Worm (Caenorhabditis elegans) whole organism, young adult: Measurements from ENCODE around the gene pen-2.

Source experiments
- C17E4.6 ChIP-seq: fragments of 200-800 bp; sonication (Bioruptor generic); IDR thresholded peaks from 2 replicates; pipeline ENCODE4 v1.3.6; 2022; ENCODE audit warnings: missing genetic modification reagents, missing genetic modification characterization, missing compliant biosample characterization
- D2030.7 ChIP-seq: fragments of 200-800 bp; sonication (Bioruptor generic); IDR thresholded peaks from 2 replicates; pipeline ENCODE4 v1.3.6; 2022; ENCODE audit warnings: missing genetic modification reagents, missing genetic modification characterization, missing compliant biosample characterization
- F22D6.2 ChIP-seq: sonication (generic microtip); optimal IDR thresholded peaks from 2 replicates; lab custom pipeline; 2016; ENCODE audit warnings: mild to moderate bottlenecking, missing genetic modification characterization, missing compliant biosample characterization
- F23B12.7 ChIP-seq: sonication (generic microtip); optimal IDR thresholded peaks from 2 replicates; lab custom pipeline; 2017; ENCODE audit warnings: missing genetic modification characterization, mild to moderate bottlenecking, missing compliant biosample characterization, antibody characterized with exemption, moderate library complexity; ENCODE audit not compliant: insufficient read depth
- F49E8.2 ChIP-seq: sonication (generic microtip); optimal IDR thresholded peaks from 3 replicates; lab custom pipeline; 2017; ENCODE audit warnings: missing genetic modification characterization, mild to moderate bottlenecking, missing compliant biosample characterization, antibody characterized with exemption, moderate library complexity; ENCODE audit not compliant: insufficient read depth
- F52B5.7 ChIP-seq: sonication (generic microtip); optimal IDR thresholded peaks from 2 replicates; lab custom pipeline; 2016; ENCODE audit warnings: mild to moderate bottlenecking, missing genetic modification characterization, missing compliant biosample characterization
- T07F8.4 ChIP-seq: sonication (generic microtip); optimal IDR thresholded peaks from 2 replicates; lab custom pipeline; 2016; ENCODE audit warnings: mild to moderate bottlenecking, missing genetic modification characterization, moderate library complexity, missing compliant biosample characterization
- T26A5.8 ChIP-seq: sonication (generic microtip); optimal IDR thresholded peaks from 2 replicates; lab custom pipeline; 2016; ENCODE audit warnings: missing genetic modification characterization, missing compliant biosample characterization
- Y95B8A.8 ChIP-seq: fragments of 200-800 bp; sonication (Bioruptor generic); IDR thresholded peaks from 2 replicates; pipeline ENCODE4 v1.3.6; 2022; ENCODE audit warnings: missing genetic modification reagents, missing genetic modification characterization, missing compliant biosample characterization
- aptf-2 ChIP-seq: fragments of 200-800 bp; sonication (Bioruptor generic); conservative IDR thresholded peaks from 2 replicates; pipeline ENCODE4 v1.3.6; 2022; ENCODE audit warnings: missing genetic modification reagents, missing genetic modification characterization, missing compliant biosample characterization
- atf-7 ChIP-seq: sonication (generic microtip); optimal IDR thresholded peaks from 2 replicates; lab custom pipeline; 2017; ENCODE audit warnings: mild to moderate bottlenecking, missing genetic modification characterization, missing compliant biosample characterization
- attf-3 ChIP-seq: fragments of 200-800 bp; sonication (Bioruptor generic); conservative IDR thresholded peaks from 2 replicates; pipeline ENCODE4 v1.3.6; 2022; ENCODE audit warnings: missing genetic modification reagents, missing genetic modification characterization, missing compliant biosample characterization
- attf-5 ChIP-seq: fragments of 200-800 bp; sonication (Bioruptor generic); optimal IDR thresholded peaks from 2 replicates; lab custom pipeline; 2018; ENCODE audit warnings: mild to moderate bottlenecking, missing genetic modification characterization, missing compliant biosample characterization
- cebp-1 ChIP-seq, 2 experiments: fragments of 200-800 bp in 1 of 2; sonication (Bioruptor generic) in 1 of 2; sonication (generic microtip) in 1 of 2; IDR thresholded peaks in 1 of 2; optimal IDR thresholded peaks in 1 of 2; 2 replicates each; pipeline versions ENCODE4 v1.3.6 to Lab custom; 2017 to 2022; ENCODE audit warnings: missing compliant biosample characterization in 2 of 2, missing genetic modification characterization in 2 of 2, mild to moderate bottlenecking in 1 of 2, missing genetic modification reagents in 1 of 2, moderate library complexity in 1 of 2
- ceh-100 ChIP-seq: fragments of 200-800 bp; sonication (Bioruptor generic); IDR thresholded peaks from 2 replicates; pipeline ENCODE4 v1.3.6; 2022; ENCODE audit warnings: missing genetic modification reagents, missing genetic modification characterization, missing compliant biosample characterization
- ceh-27 ChIP-seq: fragments of 200-800 bp; sonication (Bioruptor generic); optimal IDR thresholded peaks from 2 replicates; lab custom pipeline; 2018; ENCODE audit warnings: mild to moderate bottlenecking, missing genetic modification characterization, moderate library complexity, missing compliant biosample characterization
- ceh-40 ChIP-seq: fragments of 200-800 bp; sonication (Bioruptor generic); IDR thresholded peaks from 2 replicates; pipeline ENCODE4 v1.3.6; 2022; ENCODE audit warnings: missing genetic modification characterization, missing compliant biosample characterization
- ceh-91 ChIP-seq: fragments of 200-800 bp; sonication (Bioruptor generic); IDR thresholded peaks from 2 replicates; pipeline ENCODE4 v1.3.6; 2022; ENCODE audit warnings: missing genetic modification reagents, missing genetic modification characterization, missing compliant biosample characterization
- die-1 ChIP-seq: sonication (generic microtip); optimal IDR thresholded peaks from 2 replicates; lab custom pipeline; 2016; ENCODE audit warnings: missing genotype, mild to moderate bottlenecking, missing genetic modification characterization, missing compliant biosample characterization
- dpl-1 ChIP-seq: fragments of 150-350 bp; optimal IDR thresholded peaks from 2 replicates; lab custom pipeline; 2014; ENCODE audit warnings: missing biosample characterization, missing genetic modification reagents, missing genetic modification characterization
- efl-1 ChIP-seq: fragments of 150-350 bp; optimal IDR thresholded peaks from 2 replicates; lab custom pipeline; 2014; ENCODE audit warnings: missing biosample characterization, missing genetic modification reagents, missing genetic modification characterization
- egrh-3 ChIP-seq: fragments of 200-800 bp; sonication (Bioruptor generic); IDR thresholded peaks from 2 replicates; pipeline ENCODE4 v1.3.6; 2022; ENCODE audit warnings: missing genetic modification reagents, missing genetic modification characterization, missing compliant biosample characterization
- ets-4 ChIP-seq: fragments of 200-800 bp; sonication (Bioruptor generic); optimal IDR thresholded peaks from 2 replicates; lab custom pipeline; 2018; ENCODE audit warnings: mild to moderate bottlenecking, missing genetic modification characterization, missing compliant biosample characterization
- gei-17 ChIP-seq: fragments of 200-800 bp; sonication (Bioruptor generic); optimal IDR thresholded peaks from 2 replicates; lab custom pipeline; 2018; ENCODE audit warnings: mild to moderate bottlenecking, missing genetic modification characterization, missing compliant biosample characterization
- let-526 ChIP-seq: fragments of 200-800 bp; sonication (Bioruptor generic); IDR thresholded peaks from 2 replicates; pipeline ENCODE4 v1.3.6; 2022; ENCODE audit warnings: missing genetic modification reagents, missing genetic modification characterization, missing compliant biosample characterization
- let-607 ChIP-seq, 2 experiments: fragments of 200-800 bp in 1 of 2; sonication (Bioruptor generic) in 1 of 2; sonication (generic microtip) in 1 of 2; optimal IDR thresholded peaks; 2 replicates each; lab custom pipeline; 2016 to 2018; ENCODE audit warnings: mild to moderate bottlenecking in 2 of 2, missing compliant biosample characterization in 2 of 2, missing genetic modification characterization in 2 of 2, moderate library complexity in 2 of 2, missing genotype in 1 of 2
- lsy-27 ChIP-seq: sonication (generic microtip); optimal IDR thresholded peaks from 2 replicates; lab custom pipeline; 2017; ENCODE audit warnings: missing genetic modification characterization, mild to moderate bottlenecking, missing compliant biosample characterization, antibody characterized with exemption, missing genotype, borderline replicate concordance; ENCODE audit not compliant: insufficient read depth
- madf-10 ChIP-seq: sonication (generic microtip); optimal IDR thresholded peaks from 2 replicates; lab custom pipeline; 2016; ENCODE audit warnings: mild to moderate bottlenecking, missing genetic modification characterization, missing compliant biosample characterization
- madf-3 ChIP-seq: fragments of 200-800 bp; sonication (Bioruptor generic); IDR thresholded peaks from 2 replicates; pipeline ENCODE4 v1.3.6; 2022; ENCODE audit warnings: missing genetic modification reagents, missing genetic modification characterization, missing compliant biosample characterization
- madf-8 ChIP-seq: fragments of 200-800 bp; sonication (Bioruptor generic); conservative IDR thresholded peaks from 2 replicates; pipeline ENCODE4 v1.3.6; 2022; ENCODE audit warnings: missing genetic modification reagents, missing genetic modification characterization, missing compliant biosample characterization
- nfyb-1 ChIP-seq: fragments of 200-800 bp; sonication (Bioruptor generic); IDR thresholded peaks from 2 replicates; pipeline ENCODE4 v1.3.6; 2022; ENCODE audit warnings: missing genetic modification reagents, missing genetic modification characterization, missing compliant biosample characterization
- nhr-80 ChIP-seq: sonication (generic microtip); optimal IDR thresholded peaks from 2 replicates; lab custom pipeline; 2016; ENCODE audit warnings: missing genetic modification characterization, missing compliant biosample characterization
- pbrm-1 ChIP-seq: fragments of 200-800 bp; sonication (Bioruptor generic); IDR thresholded peaks from 2 replicates; pipeline ENCODE4 v1.3.6; 2022; ENCODE audit warnings: missing genetic modification reagents, missing genetic modification characterization, missing compliant biosample characterization
- snpc-1.3 ChIP-seq: sonication (generic microtip); optimal IDR thresholded peaks from 2 replicates; lab custom pipeline; 2017; ENCODE audit warnings: missing genetic modification characterization, mild to moderate bottlenecking, missing compliant biosample characterization, antibody characterized with exemption, moderate library complexity, missing genotype, missing genetic modification reagents; ENCODE audit not compliant: insufficient read depth
- snpc-3.4 ChIP-seq: sonication (generic microtip); optimal IDR thresholded peaks from 2 replicates; lab custom pipeline; 2017; ENCODE audit warnings: missing genetic modification characterization, mild to moderate bottlenecking, missing compliant biosample characterization, antibody characterized with exemption, moderate library complexity, missing genotype, missing genetic modification reagents
- snpc-4 ChIP-seq, 5 experiments: fragments of 150-350 bp in 1 of 5; sonication (generic microtip) in 4 of 5; optimal IDR thresholded peaks; 2 replicates each; lab custom pipeline; 2014 to 2018; ENCODE audit warnings: missing genetic modification characterization in 5 of 5, missing biosample characterization in 3 of 5, antibody characterized with exemption in 2 of 5, mild to moderate bottlenecking in 2 of 5, missing compliant biosample characterization in 2 of 5, missing genotype in 2 of 5, moderate library complexity in 2 of 5, missing genetic modification reagents in 1 of 5
- tlf-1 ChIP-seq: fragments of 200-800 bp; sonication (Bioruptor generic); optimal IDR thresholded peaks from 2 replicates; lab custom pipeline; 2018; ENCODE audit warnings: mild to moderate bottlenecking, missing genetic modification characterization, missing compliant biosample characterization
- unc-130 ChIP-seq: sonication (generic microtip); optimal IDR thresholded peaks from 2 replicates; lab custom pipeline; 2016; ENCODE audit warnings: missing genetic modification reagents, missing genetic modification characterization, missing compliant biosample characterization
- xnd-1 ChIP-seq: sonication (generic microtip); optimal IDR thresholded peaks from 2 replicates; lab custom pipeline; 2016; ENCODE audit warnings: missing genotype, missing genetic modification reagents, missing genetic modification characterization, missing compliant biosample characterization
- ztf-18 ChIP-seq: sonication (generic microtip); optimal IDR thresholded peaks from 2 replicates; lab custom pipeline; 2016; ENCODE audit warnings: missing genotype, mild to moderate bottlenecking, missing genetic modification characterization, missing compliant biosample characterization
- ztf-22 ChIP-seq: fragments of 200-800 bp; sonication (Bioruptor generic); optimal IDR thresholded peaks from 2 replicates; lab custom pipeline; 2018; ENCODE audit warnings: mild to moderate bottlenecking, missing genetic modification characterization, moderate library complexity, missing compliant biosample characterization
- ztf-25 ChIP-seq: fragments of 200-800 bp; sonication (Bioruptor generic); IDR thresholded peaks from 2 replicates; pipeline ENCODE4 v1.3.6; 2022; ENCODE audit warnings: missing genetic modification reagents, missing genetic modification characterization, missing compliant biosample characterization

Gene pen-2

DNA sequence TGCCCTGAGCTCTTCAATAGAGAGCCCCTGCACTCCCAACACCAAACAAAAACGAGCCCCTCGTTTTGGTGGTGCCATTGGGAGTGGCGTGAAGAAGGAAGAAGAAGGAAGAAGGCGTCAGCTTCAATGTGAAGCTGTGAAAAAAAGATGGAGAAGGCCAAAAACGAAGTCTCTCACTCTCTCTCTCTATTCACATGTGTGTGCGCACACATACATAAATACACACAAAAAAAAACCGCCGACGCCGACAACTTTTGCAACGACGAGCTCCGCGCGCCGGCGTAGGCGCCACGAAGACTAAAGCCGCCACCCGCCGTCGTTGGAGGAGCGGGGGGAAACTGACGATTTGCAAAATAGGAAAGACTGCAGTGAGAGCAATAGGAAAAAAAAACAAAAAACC lies 7.0 kb upstream of the pen-2 start (continued):
- TF ChIP-seq ceh-27 (GFP tag; lab: Kevin White, UChicago): no peak
- no peak for TF ChIP-seq attf-5 (GFP tag; lab: Kevin White, UChicago)
- TF ChIP-seq ztf-25 (GFP tag; lab: Robert Waterston, UW): no peak
- TF ChIP-seq dpl-1 (GFP tag; lab: Kevin White, UChicago): no peak
- no peak for TF ChIP-seq snpc-3.4
- no peak for TF ChIP-seq tlf-1
- 0 out of 2 replicates have a peak, but pooled peaks have one; percentile 53 for TF ChIP-seq nfyb-1

DNA sequence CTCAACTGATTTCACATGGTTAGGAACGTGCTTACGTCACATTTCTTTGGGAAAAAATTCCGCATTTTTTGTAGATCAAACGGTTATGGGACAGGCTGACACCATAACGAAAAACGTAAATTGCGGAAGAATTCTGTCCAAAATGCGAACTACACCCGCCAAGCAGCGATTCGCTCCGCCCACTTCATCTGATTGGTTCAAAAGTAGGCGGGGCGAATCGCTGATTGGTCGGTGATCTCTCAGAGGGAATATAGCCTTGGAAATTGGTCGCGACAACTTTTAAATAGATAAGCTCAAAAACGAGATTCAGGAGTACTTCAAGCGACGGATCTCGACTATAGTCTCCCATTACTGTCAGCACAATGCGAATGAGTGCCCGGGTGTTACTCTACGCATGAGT lies 5.5 kb upstream of the pen-2 start:
- no peak for TF ChIP-seq ceh-100 (GFP tag; lab: Robert Waterston, UW)
- no peak for TF ChIP-seq madf-3 (GFP tag; lab: Robert Waterston, UW)
- no peak for TF ChIP-seq attf-3 (GFP tag; lab: Robert Waterston, UW)
- no peak for TF ChIP-seq madf-10
- TF ChIP-seq ztf-18 (tag; lab: Kevin White, UChicago): no peak
- TF ChIP-seq nhr-80: no peak
- no peak for TF ChIP-seq xnd-1

- TF ChIP-seq unc-130 (GFP tag; lab: Kevin White, UChicago): no peak
- TF ChIP-seq madf-8: no peak
- TF ChIP-seq F49E8.2: no peak
- TF ChIP-seq snpc-4 (GFP tag; optimal IDR thresholded peaks at IDR 0.05; lab: Kevin White, UChicago): no peak
- TF ChIP-seq snpc-4 (tag; optimal IDR thresholded peaks at IDR 0.05; lab: Kevin White, UChicago): no peak
- TF ChIP-seq ets-4 (GFP tag; lab: Kevin White, UChicago): no peak
- TF ChIP-seq, all 124 proteins: peak for 0
Observed at ce11 chrIII:11341466-11341865, 1.7 kb upstream of the pen-2 start.

DNA sequence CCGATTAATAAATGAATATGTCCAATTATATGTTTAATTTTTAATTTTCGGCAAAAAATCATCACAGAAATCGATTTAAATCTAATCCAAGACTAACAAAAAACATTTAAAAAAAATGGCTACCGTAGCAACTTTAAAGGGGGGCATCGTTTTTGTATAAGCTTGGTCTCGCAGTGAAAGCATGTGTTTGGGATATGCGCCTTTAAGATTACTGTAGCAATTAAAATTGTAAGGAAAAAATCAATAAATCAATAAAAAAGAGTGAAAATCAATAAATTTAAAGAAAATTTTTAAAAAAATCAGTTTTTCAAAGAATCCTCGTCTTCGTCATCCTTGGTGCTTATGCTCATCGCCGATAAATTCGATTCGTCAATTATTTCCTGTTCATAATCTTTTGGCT lies 1.0 kb downstream of the pen-2 start:
- TF ChIP-seq T07F8.4 (tag; lab: Kevin White, UChicago) (no peak), efl-1 (GFP tag; lab: Kevin White, UChicago) (peak; percentile 44), ceh-40 (GFP tag; lab: Robert Waterston, UW) (no peak), snpc-4 (GFP tag; optimal IDR thresholded peaks at IDR 0.05; lab: Kevin White, UChicago) (no peak), snpc-4 (tag; optimal IDR thresholded peaks at IDR 0.05; lab: Kevin White, UChicago) (no peak), atf-7 (tag; lab: Kevin White, UChicago) (no peak), let-607 (tag; optimal IDR thresholded peaks at IDR 0.05; lab: Kevin White, UChicago) (no peak), Y95B8A.8 (no peak), let-526 (GFP tag; lab: Robert Waterston, UW) (no peak), ztf-18 (tag; lab: Kevin White, UChicago) (no peak), F52B5.7 (no peak), F23B12.7 (tag; lab: Kevin White, UChicago) (no peak), T26A5.8 (tag; lab: Kevin White, UChicago) (no peak), gei-17 (GFP tag; lab: Kevin White, UChicago) (no peak), pbrm-1 (GFP tag; lab: Robert Waterston, UW) (no peak), egrh-3 (GFP tag; lab: Robert Waterston, UW) (no peak), F22D6.2 (no peak), ceh-91 (peak; percentile 64), C17E4.6 (no peak), cebp-1 (GFP tag; IDR thresholded peaks at IDR 0.05; lab: Robert Waterston, UW) (no peak), cebp-1 (tag; optimal IDR thresholded peaks at IDR 0.05; lab: Kevin White, UChicago) (no peak), lsy-27 (tag; lab: Kevin White, UChicago) (no peak), snpc-1.3 (tag; lab: Kevin White, UChicago) (peak; percentile 56), aptf-2 (GFP tag; lab: Robert Waterston, UW) (no peak), ztf-22 (GFP tag; lab: Kevin White, UChicago) (no peak), die-1 (tag; lab: Kevin White, UChicago) (no peak), unc-130 (GFP tag; lab: Kevin White, UChicago) (no peak), D2030.7 (GFP tag; lab: Robert Waterston, UW) (peak; percentile 70), dpl-1 (GFP tag; lab: Kevin White, UChicago) (peak; percentile 40)
